Fruit fly (Drosophila melanogaster) whole organism, embryonic: Measurements from ENCODE around the gene snz.

Source experiments
- Abd-B ChIP-seq: fragments of 200-800 bp; sonication (Bioruptor generic); optimal IDR thresholded peaks from 2 replicates; lab custom pipeline; 2018; ENCODE audit warnings: missing biosample characterization, mild to moderate bottlenecking, missing genetic modification characterization, moderate library complexity
- B-H2 ChIP-seq: fragments of 200-800 bp; sonication (Bioruptor generic); optimal IDR thresholded peaks from 2 replicates; lab custom pipeline; 2018; ENCODE audit warnings: missing biosample characterization, mild to moderate bottlenecking, missing genetic modification characterization
- BEAF-32 ChIP-seq: fragments of 200-800 bp; sonication (Bioruptor generic); optimal IDR thresholded peaks from 3 replicates; lab custom pipeline; 2017; ENCODE audit warnings: missing biosample characterization, missing genetic modification characterization, mild to moderate bottlenecking, moderate library complexity, missing genetic modification reagents
- CG12299 ChIP-seq: fragments of 200-800 bp; sonication (Bioruptor generic); optimal IDR thresholded peaks from 2 replicates; lab custom pipeline; 2018; ENCODE audit warnings: missing biosample characterization, mild to moderate bottlenecking, missing genetic modification characterization
- CG12391 ChIP-seq: fragments of 200-800 bp; sonication (Bioruptor generic); optimal IDR thresholded peaks from 3 replicates; lab custom pipeline; 2018; ENCODE audit warnings: missing biosample characterization, mild to moderate bottlenecking, missing genetic modification characterization, moderate library complexity
- CG13123 ChIP-seq: fragments of 200-800 bp; sonication (Bioruptor generic); optimal IDR thresholded peaks from 2 replicates; lab custom pipeline; 2016; ENCODE audit warnings: missing biosample characterization, missing genetic modification characterization
- CG14860 ChIP-seq: fragments of 200-800 bp; sonication (Bioruptor generic); IDR thresholded peaks from 3 replicates; pipeline ENCODE4 v1.3.6; 2022; ENCODE audit warnings: missing biosample characterization, missing genetic modification characterization; ENCODE audit not compliant: partially characterized antibody
- CG18599 ChIP-seq: fragments of 200-800 bp; sonication (Bioruptor generic); optimal IDR thresholded peaks from 3 replicates; lab custom pipeline; 2017; ENCODE audit warnings: missing biosample characterization, missing genetic modification characterization, mild to moderate bottlenecking, moderate library complexity, missing genetic modification reagents
- CG2712 ChIP-seq: fragments of 200-800 bp; optimal IDR thresholded peaks from 3 replicates; lab custom pipeline; 2019; ENCODE audit warnings: missing biosample characterization, mild to moderate bottlenecking, missing genetic modification characterization, moderate library complexity
- CG6791 ChIP-seq: fragments of 200-800 bp; sonication (Bioruptor generic); IDR thresholded peaks from 3 replicates; pipeline ENCODE4 v1.3.6; 2022; ENCODE audit warnings: missing biosample characterization, missing genetic modification characterization; ENCODE audit not compliant: partially characterized antibody
- CG7963 ChIP-seq: fragments of 200-800 bp; sonication (Bioruptor generic); IDR thresholded peaks from 3 replicates; pipeline ENCODE4 v1.3.6; 2022; ENCODE audit warnings: missing biosample characterization, missing genetic modification characterization; ENCODE audit not compliant: partially characterized antibody
- CG8290 ChIP-seq, 3 experiments: fragments of 200-800 bp; sonication (Bioruptor generic); optimal IDR thresholded peaks; 2 replicates each; lab custom pipeline; 2016 to 2019; ENCODE audit warnings: missing biosample characterization in 3 of 3, missing genetic modification characterization in 3 of 3, mild to moderate bottlenecking in 2 of 3, moderate library complexity in 1 of 3
- CG8478 ChIP-seq: fragments of >200 bp; optimal IDR thresholded peaks from 2 replicates; lab custom pipeline; 2018
- CG9437 ChIP-seq: fragments of 200-800 bp; sonication (Bioruptor generic); optimal IDR thresholded peaks from 2 replicates; lab custom pipeline; 2018; ENCODE audit warnings: missing biosample characterization, mild to moderate bottlenecking, missing genetic modification characterization
- CG9876 ChIP-seq: fragments of 200-800 bp; sonication (Bioruptor generic); optimal IDR thresholded peaks from 2 replicates; lab custom pipeline; 2016; ENCODE audit warnings: missing biosample characterization, missing genetic modification characterization
- CG9932 ChIP-seq: fragments of 200-800 bp; sonication (Bioruptor generic); IDR thresholded peaks from 2 replicates; pipeline ENCODE4 v1.3.6; 2022; ENCODE audit warnings: missing biosample characterization, missing genetic modification characterization
- Doc3 ChIP-seq: fragments of 200-800 bp; sonication (Bioruptor generic); IDR thresholded peaks from 3 replicates; pipeline ENCODE4 v1.3.6; 2022; ENCODE audit warnings: missing biosample characterization, missing genetic modification characterization; ENCODE audit not compliant: partially characterized antibody
- Elba2 ChIP-seq: fragments of 200-800 bp; sonication (Bioruptor generic); optimal IDR thresholded peaks from 3 replicates; lab custom pipeline; 2016; ENCODE audit warnings: missing biosample characterization, missing genetic modification characterization
- HHEX ChIP-seq: fragments of 200-800 bp; sonication (Bioruptor generic); optimal IDR thresholded peaks from 3 replicates; lab custom pipeline; 2017; ENCODE audit warnings: missing biosample characterization, mild to moderate bottlenecking, missing genetic modification characterization, missing genetic modification reagents
- Mad ChIP-seq: fragments of 200-800 bp; sonication (Bioruptor generic); optimal IDR thresholded peaks from 2 replicates; lab custom pipeline; 2016; ENCODE audit warnings: missing biosample characterization, missing genetic modification characterization
- Myb ChIP-seq: fragments of 200-800 bp; sonication (Bioruptor generic); optimal IDR thresholded peaks from 2 replicates; lab custom pipeline; 2016; ENCODE audit warnings: missing biosample characterization, missing genetic modification characterization
- NFAT ChIP-seq: fragments of 200-800 bp; sonication (Bioruptor generic); IDR thresholded peaks from 2 replicates; pipeline ENCODE4 v1.3.6; 2022; ENCODE audit warnings: missing biosample characterization, missing genetic modification characterization
- Optix ChIP-seq: fragments of 200-800 bp; sonication (Bioruptor generic); IDR thresholded peaks from 3 replicates; pipeline ENCODE4 v1.3.6; 2022; ENCODE audit warnings: missing biosample characterization, missing genetic modification characterization
- Rfx ChIP-seq: fragments of 200-800 bp; sonication (Bioruptor generic); IDR thresholded peaks from 2 replicates; pipeline ENCODE4 v1.3.6; 2022; ENCODE audit warnings: missing biosample characterization, missing genetic modification characterization
- Scr ChIP-seq: fragments of 200-800 bp; sonication (Bioruptor generic); IDR thresholded peaks from 2 replicates; pipeline ENCODE4 v1.3.6; 2022; ENCODE audit warnings: missing biosample characterization, missing genetic modification characterization; ENCODE audit not compliant: partially characterized antibody
- Sin3A ChIP-seq: fragments of >200 bp; optimal IDR thresholded peaks from 2 replicates; lab custom pipeline; 2018
- Xrp1 ChIP-seq: fragments of 200-800 bp; sonication (Bioruptor generic); IDR thresholded peaks from 2 replicates; pipeline ENCODE4 v1.3.6; 2022; ENCODE audit warnings: missing biosample characterization, missing genetic modification characterization
- aop ChIP-seq: fragments of 200-800 bp; sonication (Bioruptor generic); IDR thresholded peaks from 2 replicates; pipeline ENCODE4 v1.3.6; 2022; ENCODE audit warnings: missing biosample characterization, missing genetic modification characterization
- ato ChIP-seq: fragments of 200-800 bp; sonication (Bioruptor generic); IDR thresholded peaks from 2 replicates; pipeline ENCODE4 v1.3.6; 2022; ENCODE audit warnings: missing biosample characterization, missing genetic modification characterization; ENCODE audit not compliant: partially characterized antibody
- bowl ChIP-seq: fragments of 200-800 bp; sonication (Bioruptor generic); IDR thresholded peaks from 2 replicates; pipeline ENCODE4 v1.3.6; 2022; ENCODE audit warnings: missing biosample characterization, missing genetic modification characterization
- da ChIP-seq: fragments of 200-800 bp; sonication (Bioruptor generic); optimal IDR thresholded peaks from 2 replicates; lab custom pipeline; 2016; ENCODE audit warnings: missing biosample characterization, missing genetic modification characterization
- dm ChIP-seq: fragments of 200-800 bp; sonication (Bioruptor generic); optimal IDR thresholded peaks from 3 replicates; lab custom pipeline; 2016; ENCODE audit warnings: missing biosample characterization, missing genetic modification characterization
- dpn ChIP-seq, 2 experiments: fragments of 200-800 bp; sonication (Bioruptor generic); optimal IDR thresholded peaks; 3 replicates each; lab custom pipeline; 2016; ENCODE audit warnings: missing biosample characterization in 2 of 2, missing genetic modification characterization in 2 of 2
- exex ChIP-seq: fragments of 200-800 bp; sonication (Bioruptor generic); optimal IDR thresholded peaks from 4 replicates; lab custom pipeline; 2018; ENCODE audit warnings: missing biosample characterization, mild to moderate bottlenecking, missing genetic modification characterization, moderate library complexity
- hb ChIP-seq: fragments of 200-800 bp; sonication (Bioruptor generic); IDR thresholded peaks from 3 replicates; pipeline ENCODE4 v1.3.6; 2022; ENCODE audit warnings: missing biosample characterization, missing genetic modification characterization; ENCODE audit not compliant: partially characterized antibody
- hbn ChIP-seq: fragments of 200-800 bp; sonication (Bioruptor generic); IDR thresholded peaks from 2 replicates; pipeline ENCODE4 v1.3.6; 2022; ENCODE audit warnings: missing biosample characterization, missing genetic modification characterization; ENCODE audit not compliant: partially characterized antibody
- knrl ChIP-seq: fragments of 200-800 bp; sonication (Bioruptor generic); IDR thresholded peaks from 3 replicates; pipeline ENCODE4 v1.3.6; 2022; ENCODE audit warnings: missing biosample characterization, missing genetic modification characterization; ENCODE audit not compliant: partially characterized antibody
- mam ChIP-seq: fragments of 200-800 bp; sonication (Bioruptor generic); optimal IDR thresholded peaks from 3 replicates; lab custom pipeline; 2016; ENCODE audit warnings: missing biosample characterization, missing genetic modification characterization
- nmo ChIP-seq: fragments of 200-800 bp; sonication (Bioruptor generic); optimal IDR thresholded peaks from 2 replicates; lab custom pipeline; 2018; ENCODE audit warnings: missing biosample characterization, mild to moderate bottlenecking, missing genetic modification characterization, moderate library complexity
- nom ChIP-seq: fragments of 200-800 bp; sonication (Bioruptor generic); optimal IDR thresholded peaks from 2 replicates; lab custom pipeline; 2017; ENCODE audit warnings: missing biosample characterization, missing genetic modification characterization, mild to moderate bottlenecking, moderate library complexity, missing genetic modification reagents
- pan ChIP-seq, 4 experiments: fragments of >200 bp in 3 of 4; fragments of 200-800 bp in 1 of 4; sonication (Bioruptor generic) in 1 of 4; optimal IDR thresholded peaks in 3 of 4; IDR thresholded peaks in 1 of 4; 2 replicates each; pipeline versions ENCODE4 v1.3.6 to Lab custom; 2017 to 2022; ENCODE audit warnings: missing biosample characterization in 2 of 4, missing genetic modification characterization in 2 of 4, mixed read lengths in 1 of 4
- ro ChIP-seq: fragments of 200-800 bp; sonication (Bioruptor generic); IDR thresholded peaks from 2 replicates; pipeline ENCODE4 v1.3.6; 2022; ENCODE audit warnings: missing biosample characterization, missing genetic modification characterization
- sna ChIP-seq: fragments of 200-800 bp; sonication (Bioruptor generic); IDR thresholded peaks from 2 replicates; pipeline ENCODE4 v1.3.6; 2022; ENCODE audit warnings: missing biosample characterization, missing genetic modification characterization; ENCODE audit not compliant: partially characterized antibody
- stwl ChIP-seq: fragments of 200-800 bp; sonication (Bioruptor generic); optimal IDR thresholded peaks from 3 replicates; lab custom pipeline; 2018; ENCODE audit warnings: missing biosample characterization, mild to moderate bottlenecking, missing genetic modification characterization, moderate library complexity
- sug ChIP-seq: fragments of 200-800 bp; optimal IDR thresholded peaks from 2 replicates; lab custom pipeline; 2019; ENCODE audit warnings: missing biosample characterization, mild to moderate bottlenecking, missing genetic modification characterization, moderate library complexity
- tna ChIP-seq: fragments of 200-800 bp; sonication (Bioruptor generic); IDR thresholded peaks from 2 replicates; pipeline ENCODE4 v1.3.6; 2022; ENCODE audit warnings: missing biosample characterization, missing genetic modification characterization; ENCODE audit not compliant: partially characterized antibody
- zfh2 ChIP-seq: fragments of 200-800 bp; sonication (Bioruptor generic); optimal IDR thresholded peaks from 2 replicates; lab custom pipeline; 2016; ENCODE audit warnings: missing biosample characterization, missing genetic modification characterization

Gene snz

DNA sequence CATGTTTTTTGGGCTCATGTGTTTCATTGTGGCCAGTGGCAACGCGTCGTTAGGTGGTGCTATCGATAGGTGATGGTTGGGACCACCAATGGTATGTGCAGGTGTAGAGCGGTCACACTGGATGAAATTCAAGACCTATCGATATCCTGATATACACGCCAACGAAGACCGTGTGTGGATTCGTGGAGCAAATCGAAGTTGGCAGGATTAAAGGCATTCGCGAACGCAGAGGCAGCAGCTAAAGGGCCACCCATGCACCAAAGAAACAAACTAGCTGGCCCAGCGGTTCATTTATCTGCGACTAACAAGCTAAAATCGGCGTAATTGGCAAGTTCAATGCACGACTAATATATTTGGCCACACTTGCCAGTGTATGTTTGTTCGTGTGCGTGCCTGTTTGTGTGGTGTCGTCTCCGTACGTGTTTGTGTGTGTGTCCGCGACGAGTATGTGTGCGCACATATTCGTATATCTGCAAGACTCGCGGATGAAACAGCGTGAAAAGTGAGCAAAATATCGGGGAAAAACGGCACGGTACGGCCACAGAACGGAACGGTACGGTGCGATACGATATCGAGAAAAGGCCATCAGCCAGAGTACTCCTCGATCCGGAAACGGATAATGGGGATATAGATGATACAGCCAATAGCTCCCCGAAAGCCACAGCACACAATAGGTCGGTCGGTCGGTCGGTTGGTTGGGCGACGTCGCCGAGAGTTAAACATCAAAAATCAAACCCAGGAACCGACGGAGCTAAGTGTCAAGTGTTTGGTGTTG lies 24.1 kb downstream of the snz start, which contains the start of gene Ubr3 (continued):
- TF ChIP-seq ato: peak; percentile 59
- no peak for TF ChIP-seq pan (optimal IDR thresholded peaks at IDR 0.05; lab: Kevin White, UChicago)
- no peak for TF ChIP-seq pan (GFP tag; optimal IDR thresholded peaks at IDR 0.05 in 1 of 2, IDR thresholded peaks at IDR 0.05 in 1 of 2)
- peak; percentile 22 for TF ChIP-seq zfh2
- peak; percentile 17 for TF ChIP-seq Elba2 (GFP tag; lab: Kevin White, UChicago)
- 0 out of 2 replicates have a peak, but pooled peaks have one; percentile 50 for TF ChIP-seq sna (GFP tag; lab: Robert Waterston, UW)
- peak; percentile 42 for TF ChIP-seq Rfx
- TF ChIP-seq nom (GFP tag; lab: Kevin White, UChicago): peak; percentile 32
- peak; percentile 25 for TF ChIP-seq Abd-B
- peak; percentile 79 for TF ChIP-seq knrl
- peak; percentile 26 for TF ChIP-seq Myb (GFP tag; lab: Kevin White, UChicago)
- 0 out of 2 replicates have a peak, but pooled peaks have one; percentile 21 for TF ChIP-seq NFAT
- peak; percentile 78 for TF ChIP-seq Scr (GFP tag; lab: Robert Waterston, UW)
- peak; percentile 36 for TF ChIP-seq CG18599
- peak; percentile 42; the same call in 1 of the 2 replicates for TF ChIP-seq hbn
- TF ChIP-seq HHEX: peak; percentile 0
- no peak for TF ChIP-seq aop (GFP tag; lab: Robert Waterston, UW)
- peak; percentile 77 for TF ChIP-seq dm (GFP tag; lab: Kevin White, UChicago)
- peak; percentile 74 for TF ChIP-seq CG6791 (GFP tag; lab: Robert Waterston, UW)
- TF ChIP-seq CG13123: no peak
- peak; percentile 2 for TF ChIP-seq B-H2 (GFP tag; lab: Kevin White, UChicago)
- TF ChIP-seq ro: no peak
- peak; percentile 74 for TF ChIP-seq CG7963
- TF ChIP-seq Xrp1 (GFP tag; lab: Robert Waterston, UW): no peak
- TF ChIP-seq nmo: peak; percentile 34
- TF ChIP-seq tna: peak; percentile 62
- no peak for TF ChIP-seq Mad (GFP tag; lab: Kevin White, UChicago)
- TF ChIP-seq sug (tag; lab: Kevin White, UChicago): peak; percentile 57
- TF ChIP-seq CG9876 (GFP tag; lab: Kevin White, UChicago): peak; percentile 21
- no peak for TF ChIP-seq CG9437 (GFP tag; lab: Kevin White, UChicago)
- peak; percentile 76 for TF ChIP-seq hb (GFP tag; lab: Robert Waterston, UW)
- peak; percentile 91 for TF ChIP-seq Sin3A (lab: Kevin White, UChicago)
- TF ChIP-seq CG8478 (lab: Kevin White, UChicago): peak; percentile 95
- TF ChIP-seq CG12391 (tag; lab: Kevin White, UChicago): peak; percentile 9
- peak; percentile 68 for TF ChIP-seq stwl (tag; lab: Kevin White, UChicago)
- TF ChIP-seq CG12299 (tag; lab: Kevin White, UChicago): peak; percentile 23
- peak in 1 of 2 experiments; percentile 11 for TF ChIP-seq dpn (GFP tag; optimal IDR thresholded peaks at IDR 0.05; lab: Kevin White, UChicago)
- TF ChIP-seq Optix (GFP tag; lab: Robert Waterston, UW): no peak
- TF ChIP-seq CG2712 (tag; lab: Kevin White, UChicago): peak; percentile 10
- peak; percentile 7 for TF ChIP-seq exex (tag; lab: Kevin White, UChicago)
- no peak for TF ChIP-seq da (GFP tag; lab: Kevin White, UChicago)
- peak; percentile 87 for TF ChIP-seq BEAF-32 (GFP tag; lab: Kevin White, UChicago)
- peak; percentile 66 for TF ChIP-seq CG14860 (GFP tag; lab: Robert Waterston, UW)
- TF ChIP-seq CG9932 (GFP tag; lab: Robert Waterston, UW): peak; percentile 44
- TF ChIP-seq bowl (GFP tag; lab: Robert Waterston, UW): no peak
- peak; percentile 54; the same call in 1 of the 3 replicates for TF ChIP-seq Doc3 (GFP tag; lab: Robert Waterston, UW)
- TF ChIP-seq CG8290 (GFP tag; optimal IDR thresholded peaks at IDR 0.05; lab: Kevin White, UChicago): no peak
- peak in 1 of 2 experiments; percentile 59 for TF ChIP-seq CG8290 (tag; optimal IDR thresholded peaks at IDR 0.05; lab: Kevin White, UChicago)
- TF ChIP-seq mam (GFP tag; lab: Kevin White, UChicago): peak; percentile 4
